Worm (Caenorhabditis elegans) whole organism, L2 larva: ENCODE data around the gene M199.134.

ENCODE experiments used
- C34F6.9 ChIP-seq: fragments of 150-350 bp; optimal IDR thresholded peaks from 2 replicates; lab custom pipeline; 2014; ENCODE audit warnings: missing biosample characterization, missing genetic modification characterization
- R02D3.7 ChIP-seq: fragments of 150-350 bp; optimal IDR thresholded peaks from 2 replicates; lab custom pipeline; 2014; ENCODE audit warnings: missing biosample characterization, missing genetic modification characterization
- Y55F3AM.14 ChIP-seq: fragments of 200-800 bp; sonication (Bioruptor generic); optimal IDR thresholded peaks from 2 replicates; lab custom pipeline; 2018; ENCODE audit warnings: mild to moderate bottlenecking, missing genetic modification characterization, missing compliant biosample characterization
- ZK546.5 ChIP-seq: sonication (generic microtip); optimal IDR thresholded peaks from 2 replicates; lab custom pipeline; 2017; ENCODE audit warnings: missing biosample characterization, missing genetic modification characterization
- alr-1 ChIP-seq: fragments of 150-350 bp; optimal IDR thresholded peaks from 2 replicates; lab custom pipeline; 2014; ENCODE audit warnings: missing biosample characterization, missing genetic modification characterization
- aly-2 ChIP-seq: fragments of 150-350 bp; optimal IDR thresholded peaks from 2 replicates; lab custom pipeline; 2014; ENCODE audit warnings: missing biosample characterization, missing genetic modification characterization
- ama-1 ChIP-seq: fragments of 150-350 bp; optimal IDR thresholded peaks from 2 replicates; lab custom pipeline; 2018; ENCODE audit warnings: inconsistent platforms
- ceh-16 ChIP-seq: fragments of 150-350 bp; optimal IDR thresholded peaks from 2 replicates; lab custom pipeline; 2014; ENCODE audit warnings: missing biosample characterization, missing genetic modification characterization
- ceh-82 ChIP-seq: fragments of 150-350 bp; optimal IDR thresholded peaks from 2 replicates; lab custom pipeline; 2014; ENCODE audit warnings: missing biosample characterization, missing genetic modification characterization
- crh-2 ChIP-seq: sonication (generic microtip); optimal IDR thresholded peaks from 2 replicates; lab custom pipeline; 2017; ENCODE audit warnings: missing biosample characterization, missing genetic modification characterization
- dmd-4 ChIP-seq: sonication (generic microtip); optimal IDR thresholded peaks from 2 replicates; lab custom pipeline; 2017; ENCODE audit warnings: missing biosample characterization, missing genetic modification characterization
- elt-1 ChIP-seq: fragments of 150-350 bp; optimal IDR thresholded peaks from 2 replicates; lab custom pipeline; 2014; ENCODE audit warnings: missing biosample characterization, missing genetic modification characterization
- fos-1 ChIP-seq: fragments of 150-350 bp; optimal IDR thresholded peaks from 2 replicates; lab custom pipeline; 2014; ENCODE audit warnings: missing biosample characterization, missing genetic modification characterization
- gmeb-1 ChIP-seq: fragments of 150-350 bp; optimal IDR thresholded peaks from 2 replicates; lab custom pipeline; 2014; ENCODE audit warnings: missing biosample characterization, missing genetic modification characterization
- lin-11 ChIP-seq: fragments of 150-350 bp; sonication (generic microtip); optimal IDR thresholded peaks from 2 replicates; lab custom pipeline; 2014; ENCODE audit warnings: missing biosample characterization, missing genetic modification characterization, inconsistent platforms, mixed read lengths
- lin-13 ChIP-seq: fragments of 150-350 bp; optimal IDR thresholded peaks from 2 replicates; lab custom pipeline; 2014; ENCODE audit warnings: missing biosample characterization, missing genetic modification reagents, missing genetic modification characterization
- lin-39 ChIP-seq: fragments of 150-350 bp; optimal IDR thresholded peaks from 2 replicates; lab custom pipeline; 2014; ENCODE audit warnings: missing biosample characterization, missing genetic modification reagents, missing genetic modification characterization
- lsy-2 ChIP-seq, 2 experiments: fragments of 150-350 bp in 1 of 2; sonication (generic microtip) in 1 of 2; optimal IDR thresholded peaks; 2 replicates each; lab custom pipeline; 2014 to 2017; ENCODE audit warnings: missing biosample characterization in 2 of 2, missing genetic modification characterization in 2 of 2
- mab-5 ChIP-seq: fragments of 150-350 bp; optimal IDR thresholded peaks from 2 replicates; lab custom pipeline; 2014; ENCODE audit warnings: missing biosample characterization, missing genetic modification characterization
- mbf-1 ChIP-seq: sonication (generic microtip); optimal IDR thresholded peaks from 2 replicates; lab custom pipeline; 2017; ENCODE audit warnings: missing biosample characterization, missing genetic modification characterization
- mdl-1 ChIP-seq, 2 experiments: fragments of 150-350 bp in 1 of 2; sonication (generic microtip) in 1 of 2; optimal IDR thresholded peaks; 2 replicates each; lab custom pipeline; 2017; ENCODE audit warnings: missing biosample characterization in 2 of 2, missing genetic modification characterization in 2 of 2
- nhr-10 ChIP-seq: sonication (generic microtip); optimal IDR thresholded peaks from 2 replicates; lab custom pipeline; 2017; ENCODE audit warnings: missing biosample characterization, missing genetic modification characterization
- nhr-11 ChIP-seq: fragments of 150-350 bp; optimal IDR thresholded peaks from 2 replicates; lab custom pipeline; 2014; ENCODE audit warnings: missing biosample characterization, missing genetic modification characterization
- nhr-12 ChIP-seq: fragments of 150-350 bp; optimal IDR thresholded peaks from 2 replicates; lab custom pipeline; 2014; ENCODE audit warnings: missing biosample characterization, missing genetic modification characterization
- nhr-129 ChIP-seq: fragments of 150-350 bp; optimal IDR thresholded peaks from 2 replicates; lab custom pipeline; 2014; ENCODE audit warnings: missing biosample characterization, missing genetic modification characterization
- nhr-21 ChIP-seq: fragments of 150-350 bp; optimal IDR thresholded peaks from 2 replicates; lab custom pipeline; 2014; ENCODE audit warnings: missing biosample characterization, missing genetic modification characterization
- nhr-23 ChIP-seq: fragments of 150-350 bp; optimal IDR thresholded peaks from 2 replicates; lab custom pipeline; 2014; ENCODE audit warnings: missing biosample characterization, missing genetic modification reagents, missing genetic modification characterization
- nhr-237 ChIP-seq: fragments of 150-350 bp; optimal IDR thresholded peaks from 2 replicates; lab custom pipeline; 2014; ENCODE audit warnings: missing biosample characterization, missing genetic modification characterization
- nhr-25 ChIP-seq: fragments of 150-350 bp; sonication (generic microtip); optimal IDR thresholded peaks from 3 replicates; lab custom pipeline; 2014; ENCODE audit warnings: missing biosample characterization, missing genetic modification characterization
- nhr-77 ChIP-seq: fragments of 150-350 bp; optimal IDR thresholded peaks from 2 replicates; lab custom pipeline; 2014; ENCODE audit warnings: missing biosample characterization, missing genetic modification characterization
- peb-1 ChIP-seq: fragments of 150-350 bp; optimal IDR thresholded peaks from 2 replicates; lab custom pipeline; 2014; ENCODE audit warnings: missing biosample characterization, missing genetic modification characterization
- skn-1 ChIP-seq: sonication (generic microtip); optimal IDR thresholded peaks from 2 replicates; lab custom pipeline; 2017; ENCODE audit warnings: missing biosample characterization, missing genetic modification characterization
- sma-9 ChIP-seq, 2 experiments: fragments of 150-350 bp in 1 of 2; sonication (generic microtip) in 1 of 2; optimal IDR thresholded peaks; 2 replicates each; lab custom pipeline; 2014 to 2016; ENCODE audit warnings: missing genetic modification characterization in 2 of 2, mild to moderate bottlenecking in 1 of 2, missing biosample characterization in 1 of 2, missing compliant biosample characterization in 1 of 2, missing genetic modification reagents in 1 of 2, moderate library complexity in 1 of 2
- snpc-4 ChIP-seq: fragments of 150-350 bp; optimal IDR thresholded peaks from 2 replicates; lab custom pipeline; 2014; ENCODE audit warnings: missing biosample characterization, missing genetic modification characterization
- unc-39 ChIP-seq: fragments of 150-350 bp; optimal IDR thresholded peaks from 2 replicates; lab custom pipeline; 2014; ENCODE audit warnings: missing biosample characterization, missing genetic modification characterization
- unc-55 ChIP-seq: fragments of 150-350 bp; sonication (generic microtip); optimal IDR thresholded peaks from 3 replicates; lab custom pipeline; 2014; ENCODE audit warnings: missing biosample characterization, missing genetic modification reagents, missing genetic modification characterization
- zag-1 ChIP-seq: fragments of 150-350 bp; optimal IDR thresholded peaks from 2 replicates; lab custom pipeline; 2014; ENCODE audit warnings: missing biosample characterization, missing genetic modification characterization
- ztf-1 ChIP-seq: fragments of 200-800 bp; sonication (Bioruptor generic); conservative IDR thresholded peaks from 2 replicates; pipeline ENCODE4 v1.3.6; 2022; ENCODE audit warnings: missing genetic modification characterization, missing compliant biosample characterization
- ztf-4 ChIP-seq: fragments of 150-350 bp; optimal IDR thresholded peaks from 2 replicates; lab custom pipeline; 2014; ENCODE audit warnings: missing biosample characterization, missing genetic modification characterization

The M199.134 gene

ce11 chrIV:15114324-15114723 lies 1.3 kb upstream of the M199.134 start, which contains the start of gene M199.135:
Gene M199.135, plus strand, starts transcription at chrIV:15114624.
- TF ChIP-seq nhr-10 (no peak), ama-1 (no peak), mbf-1 (tag; lab: Kevin White, UChicago) (no peak), alr-1 (no peak), lin-11 (no peak), crh-2 (tag; lab: Kevin White, UChicago) (no peak), elt-1 (tag; lab: Kevin White, UChicago) (no peak), ztf-4 (tag; lab: Kevin White, UChicago) (no peak), nhr-237 (tag; lab: Kevin White, UChicago) (no peak), ceh-82 (tag; lab: Kevin White, UChicago) (no peak), snpc-4 (tag; lab: Kevin White, UChicago) (no peak), unc-55 (no peak), C34F6.9 (tag; lab: Kevin White, UChicago) (no peak), lsy-2 (tag; optimal IDR thresholded peaks at IDR 0.05; lab: Kevin White, UChicago) (no peak), fos-1 (no peak), unc-39 (no peak), aly-2 (tag; lab: Kevin White, UChicago) (no peak), nhr-23 (tag; lab: Kevin White, UChicago) (no peak)
- TF ChIP-seq, all 48 proteins: peak for 0

ce11 chrIV:15108475-15108874 lies 4.5 kb downstream of the M199.134 start, which contains the start of gene M199.2:
Gene M199.2, plus strand, starts transcription at chrIV:15108775.
- TF ChIP-seq crh-2 (tag; lab: Kevin White, UChicago) (no peak), ZK546.5 (tag; lab: Kevin White, UChicago) (no peak), mbf-1 (tag; lab: Kevin White, UChicago) (no peak), unc-55 (no peak), sma-9 (GFP tag; optimal IDR thresholded peaks at IDR 0.05; lab: Kevin White, UChicago) (no peak), sma-9 (tag; optimal IDR thresholded peaks at IDR 0.05; lab: Kevin White, UChicago) (no peak), nhr-25 (no peak), nhr-237 (tag; lab: Kevin White, UChicago) (no peak), unc-39 (no peak), nhr-23 (tag; lab: Kevin White, UChicago) (no peak), nhr-12 (no peak), R02D3.7 (tag; lab: Kevin White, UChicago) (no peak), lin-39 (tag; lab: Kevin White, UChicago) (no peak)

ce11 chrIV:15107218-15107617 lies 5.8 kb downstream of the M199.134 start:
- TF ChIP-seq nhr-77 (tag; lab: Kevin White, UChicago) (no peak), snpc-4 (tag; lab: Kevin White, UChicago) (no peak), ama-1 (no peak), lin-39 (tag; lab: Kevin White, UChicago) (no peak), nhr-11 (no peak), lin-11 (no peak), nhr-25 (no peak), aly-2 (tag; lab: Kevin White, UChicago) (no peak), fos-1 (no peak), mdl-1 (tag; optimal IDR thresholded peaks at IDR 0.05; lab: Kevin White, UChicago) (no peak), lsy-2 (tag; optimal IDR thresholded peaks at IDR 0.05; lab: Kevin White, UChicago) (no peak), nhr-129 (tag; lab: Kevin White, UChicago) (peak; percentile 7), nhr-12 (no peak), mab-5 (tag; lab: Kevin White, UChicago) (no peak), nhr-10 (no peak), C34F6.9 (tag; lab: Kevin White, UChicago) (no peak), sma-9 (GFP tag; optimal IDR thresholded peaks at IDR 0.05; lab: Kevin White, UChicago) (no peak), sma-9 (tag; optimal IDR thresholded peaks at IDR 0.05; lab: Kevin White, UChicago) (no peak), ceh-82 (tag; lab: Kevin White, UChicago) (no peak), Y55F3AM.14 (GFP tag; lab: Kevin White, UChicago) (no peak), R02D3.7 (tag; lab: Kevin White, UChicago) (no peak), ztf-4 (tag; lab: Kevin White, UChicago) (no peak), ztf-1 (GFP tag; lab: Robert Waterston, UW) (no peak), gmeb-1 (peak; percentile 15), lin-13 (GFP tag; lab: Kevin White, UChicago) (peak; percentile 53)
- TF ChIP-seq, all 48 proteins: peak for 3

- no peak for TF ChIP-seq dmd-4 (tag; lab: Kevin White, UChicago)
- no peak for TF ChIP-seq ZK546.5 (tag; lab: Kevin White, UChicago)
- no peak for TF ChIP-seq nhr-11
- TF ChIP-seq nhr-23 (tag; lab: Kevin White, UChicago), result no peak
- no peak for TF ChIP-seq fos-1
- no peak for TF ChIP-seq zag-1 (tag; lab: Kevin White, UChicago)
- no peak for TF ChIP-seq ztf-4 (tag; lab: Kevin White, UChicago)
- TF ChIP-seq skn-1 (tag; lab: Kevin White, UChicago), result no peak
- TF ChIP-seq sma-9 (GFP tag; optimal IDR thresholded peaks at IDR 0.05; lab: Kevin White, UChicago), result no peak
- TF ChIP-seq sma-9 (tag; optimal IDR thresholded peaks at IDR 0.05; lab: Kevin White, UChicago), result no peak
- no peak for TF ChIP-seq peb-1 (tag; lab: Kevin White, UChicago)
- no peak for TF ChIP-seq nhr-237 (tag; lab: Kevin White, UChicago)
- TF ChIP-seq nhr-21 (tag; lab: Kevin White, UChicago), result no peak
- no peak for TF ChIP-seq alr-1
- TF ChIP-seq nhr-10, result no peak
- no peak for TF ChIP-seq unc-39
- no peak for TF ChIP-seq C34F6.9 (tag; lab: Kevin White, UChicago)
- no peak for TF ChIP-seq ceh-16
Observed at ce11 chrIV:15103224-15103679, 9.8 kb downstream of the M199.134 start, which contains the start of gene srt-44. Gene srt-44, plus strand, starts transcription at chrIV:15103629.
